Worm (Caenorhabditis elegans) whole organism, L1 larva: ENCODE data around the gene F17C11.12.

ENCODE experiments used
- C04F5.9 ChIP-seq: sonication (generic microtip); optimal IDR thresholded peaks from 2 replicates; lab custom pipeline; 2016; ENCODE audit warnings: missing genetic modification characterization, missing compliant biosample characterization
- C16A3.4 ChIP-seq: fragments of 150-350 bp; optimal IDR thresholded peaks from 2 replicates; lab custom pipeline; 2014; ENCODE audit warnings: missing biosample characterization, missing genetic modification characterization
- C34B4.2 ChIP-seq: sonication (generic microtip); optimal IDR thresholded peaks from 2 replicates; lab custom pipeline; 2017; ENCODE audit warnings: mild to moderate bottlenecking, missing genetic modification characterization, missing compliant biosample characterization
- alr-1 ChIP-seq: fragments of 200-800 bp; sonication (Bioruptor generic); optimal IDR thresholded peaks from 2 replicates; lab custom pipeline; 2018; ENCODE audit warnings: borderline replicate concordance, mild to moderate bottlenecking, missing genetic modification characterization, missing compliant biosample characterization
- ceh-90 ChIP-seq: sonication (generic microtip); optimal IDR thresholded peaks from 2 replicates; lab custom pipeline; 2016; ENCODE audit warnings: missing genetic modification characterization, missing compliant biosample characterization
- dsc-1 ChIP-seq: sonication (generic microtip); optimal IDR thresholded peaks from 2 replicates; lab custom pipeline; 2016; ENCODE audit warnings: mild to moderate bottlenecking, missing genetic modification characterization, missing compliant biosample characterization
- efl-1 ChIP-seq, 4 experiments: fragments of 150-350 bp; optimal IDR thresholded peaks in 3 of 4; peaks in 1 of 4; 1 replicate in 1 of 4; 2 replicates in 3 of 4; lab custom pipeline; 2014; ENCODE audit warnings: missing biosample characterization in 2 of 4, missing genetic modification characterization in 2 of 4, missing genetic modification reagents in 2 of 4
- efl-3 ChIP-seq: fragments of 200-800 bp; sonication (Bioruptor generic); optimal IDR thresholded peaks from 2 replicates; lab custom pipeline; 2018; ENCODE audit warnings: mild to moderate bottlenecking, missing genetic modification characterization, missing compliant biosample characterization
- elt-2 ChIP-seq: sonication (generic microtip); optimal IDR thresholded peaks from 2 replicates; lab custom pipeline; 2016; ENCODE audit warnings: missing genetic modification characterization, mild to moderate bottlenecking, inconsistent platforms, missing compliant biosample characterization, missing genetic modification reagents
- elt-3 ChIP-seq, 6 experiments: fragments of 150-350 bp in 1 of 6; sonication (generic microtip); optimal IDR thresholded peaks; 2 replicates each; lab custom pipeline; 2017 to 2018; ENCODE audit warnings: missing biosample characterization in 6 of 6, missing genetic modification characterization in 6 of 6, inconsistent platforms in 1 of 6
- ets-5 ChIP-seq: fragments of 200-800 bp; sonication (Bioruptor generic); IDR thresholded peaks from 2 replicates; pipeline ENCODE4 v1.3.6; 2022; ENCODE audit warnings: missing genetic modification characterization, missing compliant biosample characterization
- fkh-10 ChIP-seq: sonication (generic microtip); optimal IDR thresholded peaks from 2 replicates; lab custom pipeline; 2017; ENCODE audit warnings: missing biosample characterization, missing genetic modification reagents, missing genetic modification characterization
- fkh-4 ChIP-seq: sonication (generic microtip); optimal IDR thresholded peaks from 2 replicates; lab custom pipeline; 2016; ENCODE audit warnings: missing compliant biosample characterization, missing genetic modification characterization, borderline replicate concordance
- fkh-8 ChIP-seq: sonication (generic microtip); optimal IDR thresholded peaks from 2 replicates; lab custom pipeline; 2016; ENCODE audit warnings: mild to moderate bottlenecking, missing genetic modification characterization, missing compliant biosample characterization
- fos-1 ChIP-seq: fragments of 150-350 bp; optimal IDR thresholded peaks from 2 replicates; lab custom pipeline; 2014; ENCODE audit warnings: missing biosample characterization, missing genetic modification characterization
- hlh-4 ChIP-seq: sonication (generic microtip); optimal IDR thresholded peaks from 2 replicates; lab custom pipeline; 2016; ENCODE audit warnings: mild to moderate bottlenecking, missing genetic modification characterization, missing compliant biosample characterization
- lin-13 ChIP-seq: fragments of 150-350 bp; optimal IDR thresholded peaks from 2 replicates; lab custom pipeline; 2014; ENCODE audit warnings: missing biosample characterization, missing genetic modification reagents, missing genetic modification characterization
- lin-15B ChIP-seq: fragments of 150-350 bp; sonication (generic microtip); optimal IDR thresholded peaks from 3 replicates; lab custom pipeline; 2014; ENCODE audit warnings: missing biosample characterization, missing genetic modification characterization
- lin-35 ChIP-seq, 2 experiments: fragments of 150-350 bp; optimal IDR thresholded peaks; 2 replicates each; lab custom pipeline; 2014; ENCODE audit warnings: missing biosample characterization in 2 of 2, missing genetic modification characterization in 2 of 2, missing genetic modification reagents in 2 of 2
- lsy-2 ChIP-seq, 2 experiments: fragments of 150-350 bp; optimal IDR thresholded peaks; 2 replicates each; lab custom pipeline; 2014; ENCODE audit warnings: missing biosample characterization in 2 of 2, missing genetic modification characterization in 2 of 2
- mab-9 ChIP-seq: fragments of 200-800 bp; sonication (Bioruptor generic); IDR thresholded peaks from 2 replicates; pipeline ENCODE4 v1.3.6; 2022; ENCODE audit warnings: missing genetic modification reagents, missing genetic modification characterization, missing compliant biosample characterization
- mef-2 ChIP-seq: fragments of 150-350 bp; optimal IDR thresholded peaks from 2 replicates; lab custom pipeline; 2014; ENCODE audit warnings: missing biosample characterization, missing genetic modification characterization
- mep-1 ChIP-seq: fragments of 150-350 bp; optimal IDR thresholded peaks from 2 replicates; lab custom pipeline; 2014; ENCODE audit warnings: missing biosample characterization, missing genetic modification characterization
- nhr-11 ChIP-seq: fragments of 150-350 bp; optimal IDR thresholded peaks from 2 replicates; lab custom pipeline; 2014; ENCODE audit warnings: missing biosample characterization, missing genetic modification characterization
- nhr-20 ChIP-seq: sonication (generic microtip); optimal IDR thresholded peaks from 2 replicates; lab custom pipeline; 2016; ENCODE audit warnings: mild to moderate bottlenecking, missing genetic modification characterization, missing compliant biosample characterization
- nhr-237 ChIP-seq: fragments of 150-350 bp; optimal IDR thresholded peaks from 2 replicates; lab custom pipeline; 2014; ENCODE audit warnings: missing biosample characterization, missing genetic modification characterization
- nhr-47 ChIP-seq: sonication (generic microtip); optimal IDR thresholded peaks from 2 replicates; lab custom pipeline; 2016; ENCODE audit warnings: mild to moderate bottlenecking, missing genetic modification characterization, moderate library complexity, missing compliant biosample characterization
- nhr-71 ChIP-seq: sonication (generic microtip); optimal IDR thresholded peaks from 2 replicates; lab custom pipeline; 2016; ENCODE audit warnings: mild to moderate bottlenecking, missing genetic modification characterization, moderate library complexity, missing compliant biosample characterization
- nhr-76 ChIP-seq: sonication (generic microtip); optimal IDR thresholded peaks from 2 replicates; lab custom pipeline; 2017; ENCODE audit warnings: missing biosample characterization, missing genetic modification characterization
- nhr-84 ChIP-seq: sonication (generic microtip); optimal IDR thresholded peaks from 2 replicates; lab custom pipeline; 2017; ENCODE audit warnings: missing biosample characterization, missing genetic modification characterization
- nhr-85 ChIP-seq: sonication (generic microtip); peaks from one replicate; lab custom pipeline; 2016; ENCODE audit warnings: missing genetic modification characterization, inconsistent platforms, missing compliant biosample characterization
- nhr-90 ChIP-seq: sonication (generic microtip); optimal IDR thresholded peaks from 2 replicates; lab custom pipeline; 2016; ENCODE audit warnings: mild to moderate bottlenecking, missing genetic modification characterization, missing compliant biosample characterization; ENCODE audit not compliant: poor library complexity
- snu-23 ChIP-seq: sonication (generic microtip); optimal IDR thresholded peaks from 2 replicates; lab custom pipeline; 2016; ENCODE audit warnings: missing genetic modification characterization, missing compliant biosample characterization
- sox-4 ChIP-seq: sonication (generic microtip); optimal IDR thresholded peaks from 2 replicates; lab custom pipeline; 2016; ENCODE audit warnings: missing genetic modification characterization, missing compliant biosample characterization
- sptf-1 ChIP-seq: fragments of 150-350 bp; optimal IDR thresholded peaks from 2 replicates; lab custom pipeline; 2014; ENCODE audit warnings: missing biosample characterization, missing genetic modification characterization
- swsn-7 ChIP-seq: sonication (generic microtip); optimal IDR thresholded peaks from 2 replicates; lab custom pipeline; 2016; ENCODE audit warnings: missing genetic modification characterization, missing compliant biosample characterization
- tbx-2 ChIP-seq: sonication (generic microtip); optimal IDR thresholded peaks from 2 replicates; lab custom pipeline; 2016; ENCODE audit warnings: missing genetic modification characterization, missing compliant biosample characterization
- unc-130 ChIP-seq: fragments of 150-350 bp; optimal IDR thresholded peaks from 2 replicates; lab custom pipeline; 2017; ENCODE audit warnings: missing biosample characterization, missing genetic modification characterization, inconsistent platforms
- unc-30 ChIP-seq: sonication (generic microtip); optimal IDR thresholded peaks from 2 replicates; lab custom pipeline; 2017; ENCODE audit warnings: missing biosample characterization, missing genetic modification characterization
- unc-62 ChIP-seq: fragments of 150-350 bp; optimal IDR thresholded peaks from 2 replicates; lab custom pipeline; 2014; ENCODE audit warnings: missing biosample characterization, missing genetic modification reagents, missing genetic modification characterization
- unc-86 ChIP-seq: sonication (generic microtip); optimal IDR thresholded peaks from 2 replicates; lab custom pipeline; 2016; ENCODE audit warnings: missing genetic modification characterization, missing compliant biosample characterization
- unc-98 ChIP-seq: fragments of 200-800 bp; sonication (Bioruptor generic); IDR thresholded peaks from 2 replicates; pipeline ENCODE4 v1.3.6; 2022; ENCODE audit warnings: missing genetic modification characterization, missing compliant biosample characterization
- vab-15 ChIP-seq: sonication (generic microtip); optimal IDR thresholded peaks from 2 replicates; lab custom pipeline; 2017; ENCODE audit warnings: missing genotype, mild to moderate bottlenecking, missing genetic modification characterization, missing compliant biosample characterization
- zag-1 ChIP-seq: fragments of 150-350 bp; optimal IDR thresholded peaks from 2 replicates; lab custom pipeline; 2014; ENCODE audit warnings: missing biosample characterization, missing genetic modification characterization
- ztf-4 ChIP-seq: fragments of 150-350 bp; optimal IDR thresholded peaks from 2 replicates; lab custom pipeline; 2014; ENCODE audit warnings: missing biosample characterization, missing genetic modification characterization

Gene F17C11.12

ce11 chrV:10894601-10895000, 42.1 kb downstream of the F17C11.12 start, which contains the start of the genes F32D8.14 and F32D8.5 (continued):
- TF ChIP-seq nhr-76 (tag; lab: Kevin White, UChicago) (no peak), zag-1 (tag; lab: Kevin White, UChicago) (no peak), ztf-4 (tag; lab: Kevin White, UChicago) (peak; percentile 82), nhr-20 (tag; lab: Kevin White, UChicago) (peak; percentile 91), elt-3 (tag; optimal IDR thresholded peaks at IDR 0.05; lab: Kevin White, UChicago) (peak in 1 of 6 experiments; percentile 77), vab-15 (tag; lab: Kevin White, UChicago) (peak; percentile 61), tbx-2 (tag; lab: Kevin White, UChicago) (peak; percentile 90), efl-3 (no peak), hlh-4 (tag; lab: Kevin White, UChicago) (peak; percentile 9), ceh-90 (peak; percentile 88), ets-5 (GFP tag; lab: Robert Waterston, UW) (no peak), lin-13 (GFP tag; lab: Kevin White, UChicago) (peak; percentile 75), C04F5.9 (tag; lab: Kevin White, UChicago) (peak; percentile 65), C16A3.4 (tag; lab: Kevin White, UChicago) (peak; percentile 88), lsy-2 (tag; optimal IDR thresholded peaks at IDR 0.05; lab: Kevin White, UChicago) (peak; percentile 87 to 89), nhr-84 (tag; lab: Kevin White, UChicago) (no peak), nhr-85 (tag; lab: Kevin White, UChicago) (peak; percentile 93), fos-1 (peak; percentile 42), fkh-8 (tag; lab: Kevin White, UChicago) (peak; percentile 84), mep-1 (tag; lab: Kevin White, UChicago) (peak; percentile 89), fkh-10 (GFP tag; lab: Kevin White, UChicago) (no peak), alr-1 (tag; lab: Kevin White, UChicago) (no peak), sox-4 (tag; lab: Kevin White, UChicago) (peak; percentile 85), unc-62 (GFP tag; lab: Kevin White, UChicago) (no peak), swsn-7 (peak; percentile 91), sptf-1 (tag; lab: Kevin White, UChicago) (no peak), unc-130 (tag; lab: Kevin White, UChicago) (peak; percentile 93), unc-98 (GFP tag; lab: Robert Waterston, UW) (peak; percentile 33; the same call in 1 of the 2 replicates), unc-30 (no peak), mef-2 (tag; lab: Kevin White, UChicago) (no peak), mab-9 (GFP tag; lab: Robert Waterston, UW) (peak; percentile 46; the same call in 1 of the 2 replicates), unc-86 (tag; lab: Kevin White, UChicago) (peak; percentile 84), dsc-1 (tag; lab: Kevin White, UChicago) (peak; percentile 90)

DNA sequence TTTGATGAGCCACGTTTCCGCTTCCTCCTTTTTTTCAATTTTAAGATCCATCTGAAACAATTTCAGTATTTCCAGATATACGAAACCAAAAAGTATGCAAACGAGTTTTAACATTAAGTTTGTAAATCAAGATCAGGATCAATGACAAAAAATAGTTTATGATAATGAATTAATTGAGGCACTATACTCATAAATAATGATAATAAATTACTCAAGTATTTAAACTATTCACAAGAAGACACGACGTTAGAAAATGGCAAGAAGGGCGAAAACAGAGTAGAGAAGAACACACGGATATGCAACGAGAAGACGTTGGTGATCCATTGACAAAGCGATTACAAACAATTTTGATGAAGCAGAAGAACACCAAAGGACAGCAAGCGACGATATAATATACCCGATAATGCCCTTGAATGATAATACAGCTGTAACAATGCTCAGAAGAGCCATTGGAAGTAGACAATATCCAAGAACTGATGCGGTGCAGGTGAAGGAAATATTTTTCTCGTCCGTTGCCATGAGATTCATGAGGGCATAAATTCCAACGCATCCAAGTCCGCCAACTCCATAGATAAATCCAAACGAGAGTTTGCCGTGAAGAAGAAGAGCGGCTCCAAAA, 43.1 kb downstream of the F17C11.12 start, which contains the start of gene F32D8.4:
Gene F32D8.4, minus strand, starts transcription at position 51 of the 619 bp plus-strand sequence.
- TF ChIP-seq efl-1 (optimal IDR thresholded peaks at IDR 0.05; lab: Kevin White, UChicago) (no peak), efl-1 (GFP tag; optimal IDR thresholded peaks at IDR 0.05 in 1 of 2; lab: Kevin White, UChicago) (peak in 1 of 2 experiments; percentile 90), C16A3.4 (tag; lab: Kevin White, UChicago) (no peak)

ce11 chrV:10890980-10891379, 45.7 kb downstream of the F17C11.12 start, which contains the start of gene F32D8.12:
Gene F32D8.12 (minus strand): TSS chrV:10891027.
- peak in 2 of 6 experiments; percentile 41 to 62 for TF ChIP-seq elt-3 (tag; optimal IDR thresholded peaks at IDR 0.05; lab: Kevin White, UChicago)
- TF ChIP-seq ets-5 (GFP tag; lab: Robert Waterston, UW) = no peak
- no peak for TF ChIP-seq tbx-2 (tag; lab: Kevin White, UChicago)
- no peak for TF ChIP-seq nhr-237 (tag; lab: Kevin White, UChicago)
- TF ChIP-seq lin-35 (GFP tag; optimal IDR thresholded peaks at IDR 0.05; lab: Kevin White, UChicago) = peak; percentile 23 to 59
- peak; percentile 65 for TF ChIP-seq nhr-85 (tag; lab: Kevin White, UChicago)
- no peak for TF ChIP-seq C34B4.2 (tag; lab: Kevin White, UChicago)
- TF ChIP-seq lin-15B (tag; lab: Kevin White, UChicago) = no peak
- TF ChIP-seq unc-62 (GFP tag; lab: Kevin White, UChicago) = no peak
- TF ChIP-seq mep-1 (tag; lab: Kevin White, UChicago) = no peak
- no peak for TF ChIP-seq mef-2 (tag; lab: Kevin White, UChicago)
- TF ChIP-seq swsn-7 = peak; percentile 44
- no peak for TF ChIP-seq C04F5.9 (tag; lab: Kevin White, UChicago)
- no peak for TF ChIP-seq unc-98 (GFP tag; lab: Robert Waterston, UW)
- TF ChIP-seq nhr-84 (tag; lab: Kevin White, UChicago) = no peak
- no peak for TF ChIP-seq nhr-11 (tag; lab: Kevin White, UChicago)
- peak; percentile 41 for TF ChIP-seq nhr-90 (tag; lab: Kevin White, UChicago)
- no peak for TF ChIP-seq ztf-4 (tag; lab: Kevin White, UChicago)
- TF ChIP-seq fkh-4 = no peak
- peak; percentile 82 for TF ChIP-seq nhr-20 (tag; lab: Kevin White, UChicago)
- TF ChIP-seq sptf-1 (tag; lab: Kevin White, UChicago) = no peak
- peak; percentile 57 for TF ChIP-seq unc-130 (tag; lab: Kevin White, UChicago)
- TF ChIP-seq elt-2 = peak; percentile 42
- TF ChIP-seq snu-23 = peak; percentile 84
- peak; percentile 86 for TF ChIP-seq nhr-71 (tag; lab: Kevin White, UChicago)
- TF ChIP-seq nhr-47 (tag; lab: Kevin White, UChicago) = peak; percentile 36
- TF ChIP-seq alr-1 (tag; lab: Kevin White, UChicago) = no peak
